Worm (Caenorhabditis elegans) whole organism, L4 larva: ENCODE data around the gene Y113G7B.15.

Experiments
- F37D6.2 ChIP-seq: sonication (generic microtip); optimal IDR thresholded peaks from 2 replicates; lab custom pipeline; 2016; ENCODE audit warnings: mild to moderate bottlenecking, missing genetic modification characterization, missing compliant biosample characterization
- F44E2.7 ChIP-seq: fragments of 200-800 bp; sonication (Bioruptor generic); IDR thresholded peaks from 2 replicates; pipeline ENCODE4 v2.1.2; 2022; ENCODE audit warnings: missing genetic modification characterization, missing compliant biosample characterization
- T20F7.1 ChIP-seq: fragments of 200-800 bp; sonication (Bioruptor generic); optimal IDR thresholded peaks from 2 replicates; lab custom pipeline; 2018; ENCODE audit warnings: mild to moderate bottlenecking, missing genetic modification characterization, missing compliant biosample characterization
- Y75B8A.6 ChIP-seq: fragments of 200-800 bp; sonication (Bioruptor generic); IDR thresholded peaks from 2 replicates; pipeline ENCODE4 v1.3.6; 2022; ENCODE audit warnings: missing genetic modification reagents, missing genetic modification characterization, missing compliant biosample characterization
- ZK337.2 ChIP-seq: fragments of 200-800 bp; sonication (Bioruptor generic); IDR thresholded peaks from 2 replicates; pipeline ENCODE4 v1.3.6; 2022; ENCODE audit warnings: missing genetic modification reagents, missing genetic modification characterization, missing compliant biosample characterization
- aly-2 ChIP-seq: sonication (generic microtip); optimal IDR thresholded peaks from 2 replicates; lab custom pipeline; 2018; ENCODE audit warnings: missing biosample characterization, missing genetic modification characterization
- ceh-20 ChIP-seq: fragments of 200-800 bp; sonication (Bioruptor generic); IDR thresholded peaks from 2 replicates; pipeline ENCODE4 v1.3.6; 2022; ENCODE audit warnings: missing genetic modification reagents, missing genetic modification characterization, missing compliant biosample characterization
- ceh-28 ChIP-seq: fragments of 150-350 bp; optimal IDR thresholded peaks from 2 replicates; lab custom pipeline; 2014; ENCODE audit warnings: missing biosample characterization, missing genetic modification reagents, missing genetic modification characterization
- ceh-44 ChIP-seq: fragments of 200-800 bp; sonication (Bioruptor generic); IDR thresholded peaks from 2 replicates; pipeline ENCODE4 v1.3.6; 2022; ENCODE audit warnings: missing genetic modification reagents, missing genetic modification characterization, missing compliant biosample characterization
- cey-2 ChIP-seq: sonication (generic microtip); optimal IDR thresholded peaks from 3 replicates; lab custom pipeline; 2017; ENCODE audit warnings: missing genetic modification characterization, mild to moderate bottlenecking, missing compliant biosample characterization, antibody characterized with exemption, borderline replicate concordance; ENCODE audit not compliant: insufficient read depth
- ctbp-1 ChIP-seq: fragments of 200-800 bp; sonication (Bioruptor generic); IDR thresholded peaks from 2 replicates; pipeline ENCODE4 v1.3.6; 2022; ENCODE audit warnings: missing genetic modification reagents, missing genetic modification characterization, missing compliant biosample characterization
- daf-16 ChIP-seq, 3 experiments: sonication (generic microtip); optimal IDR thresholded peaks; 2 replicates each; lab custom pipeline; 2016 to 2017; ENCODE audit warnings: missing genetic modification characterization in 3 of 3, missing genetic modification reagents in 3 of 3, mild to moderate bottlenecking in 2 of 3, missing compliant biosample characterization in 2 of 3, missing biosample characterization in 1 of 3, moderate library complexity in 1 of 3
- dmd-6 ChIP-seq: fragments of 200-800 bp; sonication (Bioruptor generic); IDR thresholded peaks from 2 replicates; pipeline ENCODE4 v1.3.6; 2022; ENCODE audit warnings: missing genetic modification reagents, missing genetic modification characterization, missing compliant biosample characterization
- dmd-8 ChIP-seq: fragments of 200-800 bp; sonication (Bioruptor generic); IDR thresholded peaks from 2 replicates; pipeline ENCODE4 v1.3.6; 2022; ENCODE audit warnings: missing genetic modification characterization, missing compliant biosample characterization
- dmd-9 ChIP-seq: fragments of 200-800 bp; sonication (Bioruptor generic); IDR thresholded peaks from 2 replicates; pipeline ENCODE4 v1.3.6; 2022; ENCODE audit warnings: missing genetic modification reagents, missing genetic modification characterization, missing compliant biosample characterization
- duxl-1 ChIP-seq: sonication (generic microtip); optimal IDR thresholded peaks from 2 replicates; lab custom pipeline; 2016; ENCODE audit warnings: mild to moderate bottlenecking, missing genetic modification characterization, moderate library complexity, missing compliant biosample characterization; ENCODE audit not compliant: poor library complexity
- egl-43 ChIP-seq: fragments of 200-800 bp; sonication (Bioruptor generic); IDR thresholded peaks from 2 replicates; pipeline ENCODE4 v1.3.6; 2022; ENCODE audit warnings: missing genetic modification reagents, missing genetic modification characterization, missing compliant biosample characterization
- hlh-30 ChIP-seq: sonication (generic microtip); optimal IDR thresholded peaks from 2 replicates; lab custom pipeline; 2017; ENCODE audit warnings: antibody characterized with exemption, mild to moderate bottlenecking, missing genetic modification characterization, missing compliant biosample characterization; ENCODE audit not compliant: insufficient read depth
- hmg-1.1 ChIP-seq: fragments of 200-800 bp; sonication (Bioruptor generic); IDR thresholded peaks from 2 replicates; pipeline ENCODE4 v1.3.6; 2022; ENCODE audit warnings: missing genetic modification reagents, missing genetic modification characterization, missing compliant biosample characterization
- lin-29 ChIP-seq: fragments of 200-800 bp; sonication (Bioruptor generic); IDR thresholded peaks from 2 replicates; pipeline ENCODE4 v1.3.6; 2022; ENCODE audit warnings: missing genetic modification reagents, missing genetic modification characterization, missing compliant biosample characterization
- lsy-2 ChIP-seq, 2 experiments: fragments of 150-350 bp in 1 of 2; sonication (generic microtip) in 1 of 2; optimal IDR thresholded peaks; 2 replicates each; lab custom pipeline; 2014 to 2017; ENCODE audit warnings: missing biosample characterization in 2 of 2, missing genetic modification characterization in 2 of 2
- madf-5 ChIP-seq, 2 experiments: fragments of 200-800 bp; sonication (Bioruptor generic); IDR thresholded peaks; 2 replicates each; pipeline ENCODE4 v1.3.6; 2022; ENCODE audit warnings: missing compliant biosample characterization in 2 of 2, missing genetic modification characterization in 2 of 2
- nhr-102 ChIP-seq: sonication (generic microtip); optimal IDR thresholded peaks from 2 replicates; lab custom pipeline; 2016; ENCODE audit warnings: mild to moderate bottlenecking, missing genetic modification characterization, moderate library complexity, missing compliant biosample characterization
- nhr-111 ChIP-seq: fragments of 200-800 bp; sonication (Bioruptor generic); optimal IDR thresholded peaks from 2 replicates; lab custom pipeline; 2018; ENCODE audit warnings: mild to moderate bottlenecking, missing genetic modification characterization, missing compliant biosample characterization
- nhr-25 ChIP-seq: sonication (generic microtip); optimal IDR thresholded peaks from 2 replicates; lab custom pipeline; 2017; ENCODE audit warnings: missing genetic modification characterization, mild to moderate bottlenecking, missing compliant biosample characterization, antibody characterized with exemption, moderate library complexity, borderline replicate concordance; ENCODE audit not compliant: insufficient read depth
- nhr-41 ChIP-seq: fragments of 200-800 bp; sonication (Bioruptor generic); IDR thresholded peaks from 2 replicates; pipeline ENCODE4 v1.3.6; 2022; ENCODE audit warnings: missing genetic modification reagents, missing genetic modification characterization, missing compliant biosample characterization
- pqm-1 ChIP-seq: sonication (generic microtip); optimal IDR thresholded peaks from 2 replicates; lab custom pipeline; 2017; ENCODE audit warnings: missing biosample characterization, missing genetic modification characterization
- saeg-2 ChIP-seq: fragments of 200-800 bp; sonication (Bioruptor generic); IDR thresholded peaks from 2 replicates; pipeline ENCODE4 v1.3.6; 2022; ENCODE audit warnings: missing genetic modification reagents, missing genetic modification characterization, missing compliant biosample characterization
- snpc-1.2 ChIP-seq: fragments of 200-800 bp; sonication (Bioruptor generic); IDR thresholded peaks from 2 replicates; pipeline ENCODE4 v1.3.6; 2022; ENCODE audit warnings: missing genetic modification reagents, missing genetic modification characterization, missing compliant biosample characterization
- tag-97 ChIP-seq: fragments of 200-800 bp; sonication (Bioruptor generic); IDR thresholded peaks from 2 replicates; pipeline ENCODE4 v1.3.6; 2022; ENCODE audit warnings: missing genetic modification characterization, missing compliant biosample characterization
- unc-130 ChIP-seq: sonication (generic microtip); optimal IDR thresholded peaks from 2 replicates; lab custom pipeline; 2016; ENCODE audit warnings: missing genetic modification reagents, missing genetic modification characterization, missing compliant biosample characterization
- zag-1 ChIP-seq: fragments of 150-350 bp; optimal IDR thresholded peaks from 2 replicates; lab custom pipeline; 2014; ENCODE audit warnings: missing biosample characterization, missing genetic modification characterization

Gene Y113G7B.15

DNA sequence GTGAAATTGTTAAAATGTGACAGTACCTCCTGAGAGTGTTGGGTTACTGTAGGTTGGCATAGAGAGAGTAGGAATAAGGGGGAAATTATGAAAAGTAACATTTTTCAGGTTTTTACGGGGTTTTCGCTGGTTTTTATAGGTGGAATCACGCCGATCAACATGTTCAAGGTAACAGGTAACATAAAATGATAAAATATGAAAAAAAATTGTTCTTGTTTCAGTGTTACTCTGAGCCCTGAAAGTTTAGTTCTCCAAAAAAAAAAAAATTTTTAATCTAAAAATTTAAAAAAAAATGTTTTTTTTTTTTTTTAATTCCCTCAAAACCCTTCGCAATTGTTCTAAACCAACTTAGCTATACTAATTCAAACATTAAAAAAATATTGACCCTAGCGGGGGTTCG, at the start of gene Y113G7B.15:
Gene Y113G7B.15, minus strand, starts transcription at position 101 of the 400 bp plus-strand sequence.
- TF ChIP-seq nhr-41 (GFP tag; lab: Robert Waterston, UW) (no peak), pqm-1 (tag; lab: Kevin White, UChicago) (no peak), ceh-28 (tag; lab: Kevin White, UChicago) (no peak), T20F7.1 (GFP tag; lab: Kevin White, UChicago) (no peak), saeg-2 (GFP tag; lab: Robert Waterston, UW) (no peak), snpc-1.2 (GFP tag; lab: Robert Waterston, UW) (no peak), madf-5 (GFP tag; IDR thresholded peaks at IDR 0.05; lab: Robert Waterston, UW) (no peak), dmd-9 (GFP tag; lab: Robert Waterston, UW) (no peak), duxl-1 (no peak), hmg-1.1 (GFP tag; lab: Robert Waterston, UW) (no peak), daf-16 (GFP tag; optimal IDR thresholded peaks at IDR 0.05; lab: Kevin White, UChicago) (no peak), daf-16 (tag; optimal IDR thresholded peaks at IDR 0.05; lab: Kevin White, UChicago) (no peak)

DNA sequence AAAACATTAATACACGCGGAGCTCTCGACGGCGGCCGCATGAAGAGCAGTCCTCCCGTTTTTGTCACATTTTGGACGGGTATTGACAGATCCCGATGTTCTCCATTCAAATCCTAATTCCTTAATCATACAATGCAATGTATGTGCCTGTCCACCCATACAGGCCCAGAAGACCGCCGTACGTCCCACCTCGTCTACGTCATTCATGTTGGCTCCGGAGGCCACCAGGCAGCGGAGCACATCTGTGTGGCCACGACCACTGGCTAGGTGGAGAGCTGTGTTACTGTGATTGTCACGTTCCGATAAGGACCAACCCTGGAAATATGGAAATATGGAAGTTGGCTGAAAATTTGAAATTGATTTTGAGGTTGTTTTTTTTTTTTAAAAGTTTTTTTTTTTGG, 49.2 kb upstream of the Y113G7B.15 start:
- TF ChIP-seq dmd-8 (GFP tag; lab: Robert Waterston, UW) (no peak), F44E2.7 (GFP tag; lab: Robert Waterston, UW) (peak; percentile 80; the same call in 1 of the 2 replicates), madf-5 (GFP tag; IDR thresholded peaks at IDR 0.05; lab: Robert Waterston, UW) (0 out of 4 replicates have a peak, but pooled peaks of 1 of the 2 experiments have one; percentile 21), ceh-20 (GFP tag; lab: Robert Waterston, UW) (no peak)

DNA sequence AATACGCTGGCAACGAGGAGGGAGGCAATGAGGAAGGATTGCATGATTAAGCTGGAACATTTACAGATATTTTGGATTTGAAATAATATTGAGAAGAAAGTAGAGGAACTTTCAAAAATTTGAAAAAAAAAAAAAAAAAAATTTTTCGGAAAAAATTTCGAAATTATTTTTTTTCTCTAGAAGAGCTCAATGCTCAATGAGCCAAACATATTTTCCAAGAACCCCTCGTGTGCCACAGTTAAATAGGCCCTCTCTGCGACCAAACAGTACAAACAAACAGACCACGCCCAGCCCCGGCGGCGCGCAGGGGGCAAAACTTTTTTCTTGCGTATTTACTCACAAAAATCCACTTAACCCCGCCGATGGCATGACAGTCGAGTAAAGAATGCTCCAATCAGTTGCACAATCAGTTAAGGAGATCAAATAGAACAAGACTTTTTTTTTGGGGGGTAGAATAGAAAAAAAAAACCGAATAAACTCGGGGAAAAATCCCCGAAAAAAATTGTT, 46.2 kb upstream of the Y113G7B.15 start, which contains the start of gene pqn-94:
Gene pqn-94, minus strand, starts transcription at position 51 of the 507 bp plus-strand sequence.
- TF ChIP-seq lsy-2 (tag; optimal IDR thresholded peaks at IDR 0.05; lab: Kevin White, UChicago) (no peak), unc-130 (no peak), cey-2 (tag; lab: Kevin White, UChicago) (no peak), F44E2.7 (GFP tag; lab: Robert Waterston, UW) (peak; percentile 90; the same call in 1 of the 2 replicates), duxl-1 (no peak)

DNA sequence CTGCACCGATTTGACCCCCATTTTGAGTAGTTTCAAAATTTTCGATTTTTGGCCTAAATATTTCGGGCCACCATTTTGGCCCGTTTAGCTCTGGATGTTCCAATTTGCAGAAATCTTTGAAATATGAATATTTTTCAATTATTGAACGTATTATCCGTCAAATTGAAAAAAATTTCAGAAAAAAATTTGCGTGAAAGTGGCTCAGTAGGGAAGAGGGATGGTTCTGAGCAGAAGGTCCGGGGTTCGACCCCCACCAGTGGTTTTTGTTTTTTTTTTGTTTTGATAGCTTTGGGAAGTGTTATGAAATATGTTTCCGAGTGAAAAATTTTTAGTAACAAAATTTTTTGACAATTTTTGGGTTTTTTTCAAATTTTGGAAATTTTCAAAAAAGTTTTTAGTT, 45.7 kb upstream of the Y113G7B.15 start:
- TF ChIP-seq Y75B8A.6 (GFP tag; lab: Robert Waterston, UW) (no peak), dmd-9 (GFP tag; lab: Robert Waterston, UW) (no peak), nhr-102 (tag; lab: Kevin White, UChicago) (no peak), ctbp-1 (no peak), nhr-111 (no peak), F37D6.2 (tag; lab: Kevin White, UChicago) (no peak), hlh-30 (tag; lab: Kevin White, UChicago) (no peak), zag-1 (no peak), F44E2.7 (GFP tag; lab: Robert Waterston, UW) (no peak), ZK337.2 (GFP tag; lab: Robert Waterston, UW) (no peak), aly-2 (tag; lab: Kevin White, UChicago) (no peak), dmd-6 (GFP tag; lab: Robert Waterston, UW) (no peak), ceh-44 (GFP tag; lab: Robert Waterston, UW) (no peak), tag-97 (no peak), egl-43 (no peak), nhr-25 (no peak), lin-29 (GFP tag; lab: Robert Waterston, UW) (no peak)
- TF ChIP-seq, all 104 proteins: peak for 0
